Worm (Caenorhabditis elegans) whole organism, L4/young adult: Measurements from ENCODE around the gene apa-2.

Source experiments
- W03F9.2 ChIP-seq: fragments of 150-350 bp; optimal IDR thresholded peaks from 2 replicates; lab custom pipeline; 2014; ENCODE audit warnings: missing biosample characterization, missing genetic modification characterization
- dao-5 ChIP-seq: sonication (generic microtip); optimal IDR thresholded peaks from 2 replicates; lab custom pipeline; 2016; ENCODE audit warnings: missing genotype, missing genetic modification characterization, moderate library complexity, missing compliant biosample characterization
- him-1 ChIP-seq: sonication (generic microtip); optimal IDR thresholded peaks from 2 replicates; lab custom pipeline; 2016; ENCODE audit warnings: missing genotype, missing genetic modification reagents, missing genetic modification characterization, missing compliant biosample characterization

ce11 chrX:9387041-9387440 lies 48.6 kb downstream of the apa-2 start, which contains the start of gene C23F12.4:
- no peak for TF ChIP-seq dao-5 (tag; lab: Kevin White, UChicago)
- TF ChIP-seq him-1 (tag; lab: Kevin White, UChicago): no peak
- no peak for TF ChIP-seq W03F9.2 (tag; lab: Kevin White, UChicago)
